Worm (Caenorhabditis elegans) whole organism, young adult: ENCODE results near the gene magu-2.

ENCODE experiments used
- B0019.2 ChIP-seq: fragments of 200-800 bp; sonication (Bioruptor generic); conservative IDR thresholded peaks from 2 replicates; pipeline ENCODE4 v1.3.6; 2022; ENCODE audit warnings: missing genetic modification reagents, missing genetic modification characterization, missing compliant biosample characterization
- D2030.7 ChIP-seq: fragments of 200-800 bp; sonication (Bioruptor generic); IDR thresholded peaks from 2 replicates; pipeline ENCODE4 v1.3.6; 2022; ENCODE audit warnings: missing genetic modification reagents, missing genetic modification characterization, missing compliant biosample characterization
- F23B12.7 ChIP-seq: sonication (generic microtip); optimal IDR thresholded peaks from 2 replicates; lab custom pipeline; 2017; ENCODE audit warnings: missing genetic modification characterization, mild to moderate bottlenecking, missing compliant biosample characterization, antibody characterized with exemption, moderate library complexity; ENCODE audit not compliant: insufficient read depth
- F55B11.4 ChIP-seq: sonication (generic microtip); optimal IDR thresholded peaks from 2 replicates; lab custom pipeline; 2016; ENCODE audit warnings: missing compliant biosample characterization, missing genetic modification characterization, borderline replicate concordance; ENCODE audit not compliant: insufficient read depth
- Y53G8AR.9 ChIP-seq: fragments of 200-800 bp; sonication (Bioruptor generic); conservative IDR thresholded peaks from 2 replicates; pipeline ENCODE4 v1.3.6; 2022; ENCODE audit warnings: missing genetic modification reagents, missing genetic modification characterization, missing compliant biosample characterization
- Y95B8A.8 ChIP-seq: fragments of 200-800 bp; sonication (Bioruptor generic); IDR thresholded peaks from 2 replicates; pipeline ENCODE4 v1.3.6; 2022; ENCODE audit warnings: missing genetic modification reagents, missing genetic modification characterization, missing compliant biosample characterization
- ZK185.1 ChIP-seq: sonication (generic microtip); optimal IDR thresholded peaks from 2 replicates; lab custom pipeline; 2016; ENCODE audit warnings: mild to moderate bottlenecking, missing genetic modification characterization, missing compliant biosample characterization; ENCODE audit not compliant: poor library complexity, severe bottlenecking
- aptf-2 ChIP-seq: fragments of 200-800 bp; sonication (Bioruptor generic); conservative IDR thresholded peaks from 2 replicates; pipeline ENCODE4 v1.3.6; 2022; ENCODE audit warnings: missing genetic modification reagents, missing genetic modification characterization, missing compliant biosample characterization
- atf-7 ChIP-seq: sonication (generic microtip); optimal IDR thresholded peaks from 2 replicates; lab custom pipeline; 2017; ENCODE audit warnings: mild to moderate bottlenecking, missing genetic modification characterization, missing compliant biosample characterization
- attf-5 ChIP-seq: fragments of 200-800 bp; sonication (Bioruptor generic); optimal IDR thresholded peaks from 2 replicates; lab custom pipeline; 2018; ENCODE audit warnings: mild to moderate bottlenecking, missing genetic modification characterization, missing compliant biosample characterization
- attf-6 ChIP-seq: fragments of 200-800 bp; sonication (Bioruptor generic); IDR thresholded peaks from 2 replicates; pipeline ENCODE4 v1.3.6; 2022; ENCODE audit warnings: missing genetic modification reagents, missing genetic modification characterization, missing compliant biosample characterization
- bed-1 ChIP-seq: fragments of 200-800 bp; sonication (Bioruptor generic); IDR thresholded peaks from 2 replicates; pipeline ENCODE4 v1.3.6; 2022; ENCODE audit warnings: missing genetic modification reagents, missing genetic modification characterization, missing compliant biosample characterization
- ccch-3 ChIP-seq: fragments of 200-800 bp; sonication (Bioruptor generic); optimal IDR thresholded peaks from 2 replicates; lab custom pipeline; 2018; ENCODE audit warnings: mild to moderate bottlenecking, missing genetic modification characterization, missing compliant biosample characterization
- cebp-1 ChIP-seq, 2 experiments: fragments of 200-800 bp in 1 of 2; sonication (Bioruptor generic) in 1 of 2; sonication (generic microtip) in 1 of 2; IDR thresholded peaks in 1 of 2; optimal IDR thresholded peaks in 1 of 2; 2 replicates each; pipeline versions ENCODE4 v1.3.6 to Lab custom; 2017 to 2022; ENCODE audit warnings: missing compliant biosample characterization in 2 of 2, missing genetic modification characterization in 2 of 2, mild to moderate bottlenecking in 1 of 2, missing genetic modification reagents in 1 of 2, moderate library complexity in 1 of 2
- die-1 ChIP-seq: sonication (generic microtip); optimal IDR thresholded peaks from 2 replicates; lab custom pipeline; 2016; ENCODE audit warnings: missing genotype, mild to moderate bottlenecking, missing genetic modification characterization, missing compliant biosample characterization
- dpff-1 ChIP-seq: sonication (generic microtip); optimal IDR thresholded peaks from 2 replicates; lab custom pipeline; 2017; ENCODE audit warnings: mild to moderate bottlenecking, missing genetic modification characterization, missing compliant biosample characterization
- egl-44 ChIP-seq: fragments of 200-800 bp; sonication (Bioruptor generic); IDR thresholded peaks from 2 replicates; pipeline ENCODE4 v1.3.6; 2022; ENCODE audit warnings: missing genetic modification reagents, missing genetic modification characterization, missing compliant biosample characterization
- egrh-3 ChIP-seq: fragments of 200-800 bp; sonication (Bioruptor generic); IDR thresholded peaks from 2 replicates; pipeline ENCODE4 v1.3.6; 2022; ENCODE audit warnings: missing genetic modification reagents, missing genetic modification characterization, missing compliant biosample characterization
- ets-4 ChIP-seq: fragments of 200-800 bp; sonication (Bioruptor generic); optimal IDR thresholded peaks from 2 replicates; lab custom pipeline; 2018; ENCODE audit warnings: mild to moderate bottlenecking, missing genetic modification characterization, missing compliant biosample characterization
- let-526 ChIP-seq: fragments of 200-800 bp; sonication (Bioruptor generic); IDR thresholded peaks from 2 replicates; pipeline ENCODE4 v1.3.6; 2022; ENCODE audit warnings: missing genetic modification reagents, missing genetic modification characterization, missing compliant biosample characterization
- let-607 ChIP-seq, 2 experiments: fragments of 200-800 bp in 1 of 2; sonication (Bioruptor generic) in 1 of 2; sonication (generic microtip) in 1 of 2; optimal IDR thresholded peaks; 2 replicates each; lab custom pipeline; 2016 to 2018; ENCODE audit warnings: mild to moderate bottlenecking in 2 of 2, missing compliant biosample characterization in 2 of 2, missing genetic modification characterization in 2 of 2, moderate library complexity in 2 of 2, missing genotype in 1 of 2
- lin-40 ChIP-seq: sonication (generic microtip); optimal IDR thresholded peaks from 2 replicates; lab custom pipeline; 2016; ENCODE audit warnings: missing genetic modification characterization, mild to moderate bottlenecking, missing compliant biosample characterization, missing genotype, missing genetic modification reagents
- lsl-1 ChIP-seq: fragments of 200-800 bp; sonication (Bioruptor generic); optimal IDR thresholded peaks from 2 replicates; lab custom pipeline; 2018; ENCODE audit warnings: mild to moderate bottlenecking, missing genetic modification characterization, moderate library complexity, missing compliant biosample characterization
- madf-10 ChIP-seq: sonication (generic microtip); optimal IDR thresholded peaks from 2 replicates; lab custom pipeline; 2016; ENCODE audit warnings: mild to moderate bottlenecking, missing genetic modification characterization, missing compliant biosample characterization
- nhr-120 ChIP-seq: fragments of 200-800 bp; sonication (Bioruptor generic); IDR thresholded peaks from 2 replicates; pipeline ENCODE4 v1.3.6; 2022; ENCODE audit warnings: missing genetic modification characterization, missing compliant biosample characterization
- nhr-179 ChIP-seq: sonication (generic microtip); optimal IDR thresholded peaks from 2 replicates; lab custom pipeline; 2016; ENCODE audit warnings: mild to moderate bottlenecking, missing genetic modification characterization, missing compliant biosample characterization
- nhr-80 ChIP-seq: sonication (generic microtip); optimal IDR thresholded peaks from 2 replicates; lab custom pipeline; 2016; ENCODE audit warnings: missing genetic modification characterization, missing compliant biosample characterization
- nhr-90 ChIP-seq: sonication (generic microtip); optimal IDR thresholded peaks from 2 replicates; lab custom pipeline; 2016; ENCODE audit warnings: missing genotype, mild to moderate bottlenecking, missing genetic modification characterization, missing compliant biosample characterization
- rpc-1 ChIP-seq, 2 experiments: fragments of 150-350 bp in 1 of 2; sonication (generic microtip) in 1 of 2; optimal IDR thresholded peaks; 2 replicates each; lab custom pipeline; 2014 to 2018; ENCODE audit warnings: missing biosample characterization in 1 of 2, missing genetic modification characterization in 1 of 2, missing genetic modification reagents in 1 of 2, missing genotype in 1 of 2
- sea-2 ChIP-seq: fragments of 200-800 bp; sonication (Bioruptor generic); IDR thresholded peaks from 2 replicates; pipeline ENCODE4 v1.3.6; 2022; ENCODE audit warnings: missing genetic modification characterization, missing compliant biosample characterization
- snpc-1.1 ChIP-seq: sonication (generic microtip); optimal IDR thresholded peaks from 2 replicates; lab custom pipeline; 2017; ENCODE audit warnings: missing genetic modification characterization, mild to moderate bottlenecking, missing compliant biosample characterization, antibody characterized with exemption, moderate library complexity, missing genotype, missing genetic modification reagents; ENCODE audit not compliant: insufficient read depth
- snpc-1.3 ChIP-seq: sonication (generic microtip); optimal IDR thresholded peaks from 2 replicates; lab custom pipeline; 2017; ENCODE audit warnings: missing genetic modification characterization, mild to moderate bottlenecking, missing compliant biosample characterization, antibody characterized with exemption, moderate library complexity, missing genotype, missing genetic modification reagents; ENCODE audit not compliant: insufficient read depth
- tbp1 ChIP-seq: fragments of 200-800 bp; sonication (Bioruptor generic); optimal IDR thresholded peaks from 2 replicates; lab custom pipeline; 2018; ENCODE audit warnings: mild to moderate bottlenecking, missing genetic modification characterization, missing compliant biosample characterization
- tlf-1 ChIP-seq: fragments of 200-800 bp; sonication (Bioruptor generic); optimal IDR thresholded peaks from 2 replicates; lab custom pipeline; 2018; ENCODE audit warnings: mild to moderate bottlenecking, missing genetic modification characterization, missing compliant biosample characterization
- unc-62 ChIP-seq: fragments of 150-350 bp; optimal IDR thresholded peaks from 2 replicates; lab custom pipeline; 2014; ENCODE audit warnings: missing biosample characterization, missing genetic modification reagents, missing genetic modification characterization
- xnd-1 ChIP-seq: sonication (generic microtip); optimal IDR thresholded peaks from 2 replicates; lab custom pipeline; 2016; ENCODE audit warnings: missing genotype, missing genetic modification reagents, missing genetic modification characterization, missing compliant biosample characterization
- zfh-2 ChIP-seq: fragments of 200-800 bp; sonication (Bioruptor generic); conservative IDR thresholded peaks from 2 replicates; pipeline ENCODE4 v1.3.6; 2022; ENCODE audit warnings: missing genetic modification reagents, missing genetic modification characterization, missing compliant biosample characterization
- ztf-18 ChIP-seq: sonication (generic microtip); optimal IDR thresholded peaks from 2 replicates; lab custom pipeline; 2016; ENCODE audit warnings: missing genotype, mild to moderate bottlenecking, missing genetic modification characterization, missing compliant biosample characterization
- ztf-22 ChIP-seq: fragments of 200-800 bp; sonication (Bioruptor generic); optimal IDR thresholded peaks from 2 replicates; lab custom pipeline; 2018; ENCODE audit warnings: mild to moderate bottlenecking, missing genetic modification characterization, moderate library complexity, missing compliant biosample characterization
- ztf-25 ChIP-seq: fragments of 200-800 bp; sonication (Bioruptor generic); IDR thresholded peaks from 2 replicates; pipeline ENCODE4 v1.3.6; 2022; ENCODE audit warnings: missing genetic modification reagents, missing genetic modification characterization, missing compliant biosample characterization
- ztf-26 ChIP-seq: sonication (generic microtip); optimal IDR thresholded peaks from 2 replicates; lab custom pipeline; 2017; ENCODE audit warnings: missing genetic modification characterization, missing compliant biosample characterization
- ztf-28 ChIP-seq: fragments of 200-800 bp; sonication (Bioruptor generic); IDR thresholded peaks from 2 replicates; pipeline ENCODE4 v1.3.6; 2022; ENCODE audit warnings: missing genetic modification reagents, missing genetic modification characterization, missing compliant biosample characterization

The magu-2 gene

DNA sequence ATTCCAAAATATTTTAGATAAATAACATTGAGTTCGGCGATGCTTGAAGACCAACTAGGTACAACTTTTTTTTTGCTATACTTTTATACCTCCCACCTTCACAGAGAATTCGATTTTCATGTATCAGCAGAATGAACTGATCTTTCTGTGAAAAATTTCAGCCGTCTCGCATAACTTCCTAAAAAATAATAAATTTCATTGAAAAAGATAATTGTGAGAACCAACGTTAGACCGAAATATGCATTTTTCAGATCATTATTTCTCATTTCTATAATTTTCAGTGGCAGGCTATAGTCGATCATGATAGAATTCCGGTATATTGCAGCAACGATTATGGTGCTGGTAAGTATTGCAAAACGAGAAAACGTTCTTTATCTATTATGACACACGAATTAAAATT is 29.2 kb downstream of the magu-2 start, which contains the start of gene srx-115:
Gene srx-115, plus strand, starts transcription at position 301 of the 400 bp plus-strand sequence.
- TF ChIP-seq die-1 (tag; lab: Kevin White, UChicago) = no peak
- TF ChIP-seq nhr-120 (GFP tag; lab: Robert Waterston, UW) = no peak
- no peak for TF ChIP-seq egrh-3 (GFP tag; lab: Robert Waterston, UW)
- no peak for TF ChIP-seq nhr-179 (tag; lab: Kevin White, UChicago)

DNA sequence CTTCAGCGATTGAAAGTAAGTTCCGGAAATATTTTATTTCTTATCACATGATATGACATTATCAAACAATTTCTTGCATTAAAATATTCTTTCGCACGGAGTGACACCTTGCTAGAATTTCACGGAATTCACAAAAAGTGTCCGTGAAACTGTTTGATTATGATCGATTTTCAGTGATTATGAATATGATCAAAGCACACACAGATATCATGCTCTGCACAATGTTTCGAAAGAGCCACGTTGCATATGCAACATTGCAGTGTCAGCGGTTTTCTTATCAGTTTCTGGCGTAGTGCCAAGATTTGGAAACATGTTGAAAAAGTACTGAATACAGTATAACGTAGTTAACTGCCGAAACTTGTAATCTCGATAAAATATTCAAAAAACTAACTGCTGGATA is 31.7 kb downstream of the magu-2 start:
- TF ChIP-seq ccch-3 (GFP tag; lab: Kevin White, UChicago) (no peak), cebp-1 (GFP tag; IDR thresholded peaks at IDR 0.05; lab: Robert Waterston, UW) (no peak), cebp-1 (tag; optimal IDR thresholded peaks at IDR 0.05; lab: Kevin White, UChicago) (peak; percentile 72), F23B12.7 (tag; lab: Kevin White, UChicago) (no peak), nhr-120 (GFP tag; lab: Robert Waterston, UW) (no peak), zfh-2 (GFP tag; lab: Robert Waterston, UW) (no peak), sea-2 (GFP tag; lab: Robert Waterston, UW) (no peak), D2030.7 (GFP tag; lab: Robert Waterston, UW) (no peak), aptf-2 (GFP tag; lab: Robert Waterston, UW) (no peak), tlf-1 (GFP tag; lab: Kevin White, UChicago) (peak; percentile 6), Y53G8AR.9 (GFP tag; lab: Robert Waterston, UW) (no peak), ztf-22 (GFP tag; lab: Kevin White, UChicago) (peak; percentile 68), bed-1 (GFP tag; lab: Robert Waterston, UW) (no peak), egl-44 (GFP tag; lab: Robert Waterston, UW) (no peak), attf-6 (GFP tag; lab: Robert Waterston, UW) (no peak), nhr-80 (tag; lab: Kevin White, UChicago) (peak; percentile 72), snpc-1.3 (tag; lab: Kevin White, UChicago) (no peak), snpc-1.1 (no peak), tbp1 (GFP tag; lab: Kevin White, UChicago) (peak; percentile 1), rpc-1 (optimal IDR thresholded peaks at IDR 0.05; lab: Kevin White, UChicago) (no peak), rpc-1 (tag; optimal IDR thresholded peaks at IDR 0.05; lab: Kevin White, UChicago) (no peak), let-526 (GFP tag; lab: Robert Waterston, UW) (no peak), atf-7 (tag; lab: Kevin White, UChicago) (peak; percentile 59), let-607 (tag; optimal IDR thresholded peaks at IDR 0.05; lab: Kevin White, UChicago) (peak; percentile 35 to 86), ets-4 (GFP tag; lab: Kevin White, UChicago) (peak; percentile 84)
- TF ChIP-seq, all 124 proteins: peak for 8

DNA sequence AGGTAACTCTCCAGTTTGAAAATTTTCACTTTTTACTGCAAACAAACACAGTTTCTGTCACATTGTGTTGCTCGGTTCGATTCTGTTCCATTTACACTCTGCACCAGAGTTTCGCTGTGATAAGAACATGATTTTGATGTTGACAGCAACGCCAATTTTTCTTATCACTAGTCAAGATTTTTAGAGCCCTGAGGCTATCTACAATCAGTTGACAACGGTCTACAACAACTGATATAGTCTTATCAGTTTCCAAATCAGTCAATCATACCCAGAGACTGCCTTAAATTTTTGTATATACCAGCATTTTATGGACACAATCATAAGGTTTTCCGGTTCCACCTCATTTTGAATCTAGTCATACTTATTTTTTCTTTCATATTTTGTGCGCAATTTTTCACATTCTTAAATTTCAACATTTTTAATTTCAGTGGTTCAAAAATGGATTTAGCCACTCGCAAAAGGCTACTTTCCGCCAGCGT is 32.3 kb downstream of the magu-2 start, which contains the start of gene B0507.3:
Gene B0507.3, plus strand, starts transcription at position 429 of the 479 bp plus-strand sequence.
- no peak for TF ChIP-seq attf-6 (GFP tag; lab: Robert Waterston, UW)
- TF ChIP-seq nhr-80 (tag; lab: Kevin White, UChicago) = peak; percentile 89
- no peak for TF ChIP-seq nhr-120 (GFP tag; lab: Robert Waterston, UW)
- TF ChIP-seq F55B11.4 = no peak
- no peak for TF ChIP-seq ztf-25 (GFP tag; lab: Robert Waterston, UW)
- no peak for TF ChIP-seq zfh-2 (GFP tag; lab: Robert Waterston, UW)
- no peak for TF ChIP-seq lsl-1 (GFP tag; lab: Kevin White, UChicago)
- no peak for TF ChIP-seq ztf-26 (tag; lab: Kevin White, UChicago)
- TF ChIP-seq xnd-1 = no peak
- no peak for TF ChIP-seq lin-40 (tag; lab: Kevin White, UChicago)
- no peak for TF ChIP-seq ztf-28 (GFP tag; lab: Robert Waterston, UW)
- no peak for TF ChIP-seq ztf-18 (tag; lab: Kevin White, UChicago)
- TF ChIP-seq ZK185.1 (tag; lab: Kevin White, UChicago) = no peak
- TF ChIP-seq egl-44 (GFP tag; lab: Robert Waterston, UW) = peak; percentile 71
- no peak for TF ChIP-seq Y95B8A.8 (GFP tag; lab: Robert Waterston, UW)
- no peak for TF ChIP-seq B0019.2 (GFP tag; lab: Robert Waterston, UW)
- TF ChIP-seq dpff-1 (tag; lab: Kevin White, UChicago) = no peak
- no peak for TF ChIP-seq attf-5 (GFP tag; lab: Kevin White, UChicago)
- no peak for TF ChIP-seq madf-10 (tag; lab: Kevin White, UChicago)
- TF ChIP-seq aptf-2 (GFP tag; lab: Robert Waterston, UW) = no peak
- TF ChIP-seq unc-62 (GFP tag; lab: Kevin White, UChicago) = peak; percentile 85
- no peak for TF ChIP-seq snpc-1.3 (tag; lab: Kevin White, UChicago)
- no peak for TF ChIP-seq nhr-90
- no peak for TF ChIP-seq cebp-1 (GFP tag; IDR thresholded peaks at IDR 0.05; lab: Robert Waterston, UW)
- TF ChIP-seq cebp-1 (tag; optimal IDR thresholded peaks at IDR 0.05; lab: Kevin White, UChicago) = no peak
